Fruit fly (Drosophila melanogaster): ENCODE data around the gene CG1998.

CG1998 gene

DNA sequence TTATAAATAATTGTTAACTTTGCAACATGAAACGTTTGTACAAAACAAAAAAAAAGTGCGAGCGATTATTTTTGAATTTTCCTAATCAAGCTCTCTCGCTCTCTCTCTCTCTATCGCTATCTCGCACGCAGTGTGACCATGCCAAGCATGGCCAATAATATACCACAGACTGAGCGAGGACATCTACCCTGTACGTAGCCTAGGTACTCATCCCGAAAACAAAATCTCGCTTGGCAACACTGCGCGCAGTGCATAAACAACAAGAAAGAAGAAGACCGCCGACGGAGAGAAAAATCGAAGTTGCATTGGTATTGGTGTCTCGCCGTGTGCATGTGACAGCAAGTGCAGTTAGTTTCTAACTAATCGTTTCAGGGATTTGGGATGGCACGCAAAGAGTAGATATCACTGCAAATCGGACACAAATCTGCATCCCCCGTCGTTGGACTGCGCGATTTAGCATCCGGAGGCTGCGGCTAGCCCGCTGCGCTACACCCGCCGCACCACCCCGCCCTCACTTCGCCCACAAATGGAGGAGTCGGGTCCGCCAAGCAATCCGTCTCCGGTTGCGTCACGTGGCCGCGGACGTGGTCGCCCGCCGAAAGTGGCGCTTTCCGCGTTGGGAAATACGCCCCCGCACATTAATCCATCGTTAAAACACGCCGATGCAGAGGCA, at the start of gene CG1998, which contains the start of gene Set2:
TSS of gene CG1998 (minus strand) at position 134 of the 673 bp plus-strand sequence.
TSS of gene Set2 (plus strand) at position 302 of the 673 bp plus-strand sequence.
- TF ChIP-seq CG17801 (GFP tag; optimal IDR thresholded peaks at IDR 0.05; ENCODE audit: partially characterized antibody), result no peak

- no peak for TF ChIP-seq CG17801 (GFP tag; optimal IDR thresholded peaks at IDR 0.05; ENCODE audit: partially characterized antibody)
Measured at dm6 chrX:13457563-13457962, 44.7 kb upstream of the CG1998 start, which contains the start of gene CG34324. Gene CG34324, minus strand, starts transcription at chrX:13457663.

DNA sequence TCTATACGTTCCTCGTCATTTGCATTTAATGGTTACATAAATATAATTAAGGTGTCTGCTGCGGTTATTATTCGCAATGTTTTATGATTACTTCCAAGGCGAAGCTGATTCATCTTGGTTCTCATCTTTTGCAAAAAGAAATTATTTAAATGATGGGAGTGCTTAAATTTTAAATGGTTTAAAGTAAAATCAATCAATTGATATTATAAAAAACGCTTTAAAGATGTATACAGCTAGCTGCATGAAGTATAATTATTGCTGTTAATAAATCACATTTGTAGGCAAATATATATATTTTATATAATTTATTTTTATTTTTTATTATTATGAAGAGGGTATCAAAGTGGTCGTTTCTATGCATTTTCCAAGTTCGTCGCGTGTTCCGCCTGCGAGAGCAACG, 37.9 kb upstream of the CG1998 start:
- TF ChIP-seq CG17801 (GFP tag; optimal IDR thresholded peaks at IDR 0.05; ENCODE audit: partially characterized antibody), result no peak

DNA sequence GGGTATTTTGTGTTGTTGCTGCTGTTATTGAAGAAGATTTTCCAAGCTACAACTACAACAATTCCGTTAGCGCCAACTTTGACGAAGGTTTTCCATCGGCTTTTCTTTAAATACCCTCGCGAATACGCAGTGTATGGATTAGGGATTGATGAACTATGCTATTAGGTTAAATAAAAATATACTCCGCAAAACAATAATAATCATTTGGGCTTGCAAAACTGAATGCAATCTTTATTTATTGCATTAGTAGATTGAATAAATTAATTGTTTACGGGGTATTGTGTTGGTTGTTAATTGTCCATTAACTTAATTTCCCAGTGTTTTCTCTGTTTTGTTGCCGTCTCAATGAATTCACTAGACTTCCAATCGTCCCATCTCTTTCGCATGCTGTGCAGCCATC, 34.6 kb upstream of the CG1998 start:
- no peak for TF ChIP-seq CG17801 (GFP tag; optimal IDR thresholded peaks at IDR 0.05; ENCODE audit: partially characterized antibody)

- no peak for TF ChIP-seq CG17801 (GFP tag; optimal IDR thresholded peaks at IDR 0.05; ENCODE audit: partially characterized antibody)
Measured at dm6 chrX:13445695-13446094, 32.8 kb upstream of the CG1998 start, which contains the start of gene Neto. Gene Neto, plus strand, starts transcription at chrX:13445903.

DNA sequence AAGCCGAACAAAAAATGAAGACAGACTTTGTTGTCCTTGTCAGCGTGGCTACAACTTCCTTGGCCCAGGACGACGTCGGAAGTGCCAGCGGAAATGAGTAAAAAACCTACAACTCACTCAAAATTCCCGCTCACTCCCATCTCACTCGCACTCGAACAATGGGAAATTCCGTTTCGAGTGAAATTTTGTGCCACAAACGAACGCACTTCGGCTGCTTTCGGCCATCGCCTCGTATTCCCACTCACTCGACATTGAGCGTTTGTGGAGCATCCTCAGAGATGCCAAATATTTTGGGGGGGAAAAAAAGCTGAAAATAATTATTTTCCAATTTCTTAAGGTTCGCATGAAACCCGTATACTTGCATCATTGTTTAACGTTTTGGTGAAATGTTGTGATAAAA, 31.8 kb upstream of the CG1998 start:
- TF ChIP-seq CG17801 (GFP tag; optimal IDR thresholded peaks at IDR 0.05; ENCODE audit: partially characterized antibody), result no peak

- no peak for TF ChIP-seq CG17801 (GFP tag; optimal IDR thresholded peaks at IDR 0.05; ENCODE audit: partially characterized antibody)
Measured at dm6 chrX:13434065-13434464, 21.2 kb upstream of the CG1998 start.

- no peak for TF ChIP-seq CG17801 (GFP tag; optimal IDR thresholded peaks at IDR 0.05; ENCODE audit: partially characterized antibody)
Measured at dm6 chrX:13421059-13421458, 8.2 kb upstream of the CG1998 start.

- TF ChIP-seq CG17801 (GFP tag; optimal IDR thresholded peaks at IDR 0.05; ENCODE audit: partially characterized antibody), result no peak
Measured at dm6 chrX:13411376-13411973, 1.4 kb downstream of the CG1998 start.

- no peak for TF ChIP-seq CG17801 (GFP tag; optimal IDR thresholded peaks at IDR 0.05; ENCODE audit: partially characterized antibody)
Measured at dm6 chrX:13410887-13411286, 2.0 kb downstream of the CG1998 start.

DNA sequence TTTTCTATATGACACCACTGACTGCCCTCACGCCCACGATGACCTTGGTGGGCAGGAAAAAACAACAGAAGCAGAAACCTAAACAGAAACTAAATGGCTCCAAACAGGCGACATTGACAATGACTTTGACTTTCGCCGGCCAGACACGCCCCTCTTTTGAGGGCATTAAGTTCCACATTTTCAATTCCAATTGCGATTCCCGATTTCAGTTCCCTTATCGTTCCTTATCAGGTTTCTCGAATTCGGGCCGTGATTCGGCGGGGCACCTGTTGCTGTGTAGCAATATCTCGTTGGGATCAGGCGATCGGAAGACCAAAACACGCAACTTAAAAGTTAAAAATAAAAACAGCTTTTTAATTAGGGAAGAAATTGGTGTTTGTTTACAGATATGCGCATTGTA, 5.2 kb downstream of the CG1998 start:
- TF ChIP-seq CG17801 (GFP tag; optimal IDR thresholded peaks at IDR 0.05; ENCODE audit: partially characterized antibody), result no peak

- no peak for TF ChIP-seq CG17801 (GFP tag; optimal IDR thresholded peaks at IDR 0.05; ENCODE audit: partially characterized antibody)
Measured at dm6 chrX:13406293-13406692, 6.6 kb downstream of the CG1998 start.

dm6 chrX:13403962-13404830, 8.7 kb downstream of the CG1998 start, which contains the start of gene GstT4:
Gene GstT4, plus strand, starts transcription at chrX:13404749.
- peak; percentile 27 for TF ChIP-seq CG17801 (GFP tag; optimal IDR thresholded peaks at IDR 0.05; ENCODE audit: partially characterized antibody)

DNA sequence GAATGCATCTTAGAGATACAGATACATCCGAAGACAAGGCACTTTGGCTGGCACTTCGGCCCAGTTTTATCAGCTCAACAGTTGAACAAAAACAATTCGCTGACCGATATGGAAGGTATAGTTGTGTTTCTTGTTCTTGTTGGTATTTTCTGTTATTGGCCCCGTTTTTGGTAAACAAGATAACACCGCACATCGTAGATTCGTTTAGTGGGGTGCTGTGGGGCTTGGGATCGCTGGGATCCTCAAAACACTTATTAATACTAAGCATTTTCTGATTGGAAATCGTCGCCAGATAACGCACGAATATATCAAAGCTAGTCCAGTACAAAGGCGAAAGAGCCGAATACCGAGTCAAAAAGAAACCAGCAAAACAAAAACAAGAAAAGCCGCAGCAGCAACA, 9.3 kb downstream of the CG1998 start:
- TF ChIP-seq CG17801 (GFP tag; optimal IDR thresholded peaks at IDR 0.05; ENCODE audit: partially characterized antibody), result no peak

dm6 chrX:13402763-13403162, 10.1 kb downstream of the CG1998 start, which contains the start of gene CG12725:
Gene CG12725, minus strand, starts transcription at chrX:13402863.
- TF ChIP-seq CG17801 (GFP tag; optimal IDR thresholded peaks at IDR 0.05; ENCODE audit: partially characterized antibody), result no peak

Data from ovary, adult (tissue).